Fruit fly (Drosophila melanogaster) Kc167 (cell line): Measurements from ENCODE around the gene CG5828.

Experiments used
- Myc ChIP-seq: fragments of >200 bp; optimal IDR thresholded peaks from 2 replicates; lab custom pipeline; 2017; ENCODE audit warnings: missing external identifiers
- Sin3A ChIP-seq: fragments of >200 bp; optimal IDR thresholded peaks from 2 replicates; lab custom pipeline; 2018; ENCODE audit warnings: missing external identifiers
- psq ChIP-seq: fragments of >200 bp; optimal IDR thresholded peaks from 2 replicates; lab custom pipeline; 2017; ENCODE audit warnings: missing external identifiers
- ttk ChIP-seq: sonication (Bioruptor generic); optimal IDR thresholded peaks from 2 replicates; lab custom pipeline; 2017; ENCODE audit warnings: missing external identifiers

dm6 chr2L:5086905-5087522 lies 6.8 kb upstream of the CG5828 start:
- no peak for TF ChIP-seq Sin3A
- no peak for TF ChIP-seq psq (lab: Kevin White, UChicago)
- no peak for TF ChIP-seq Myc (lab: Kevin White, UChicago)
- TF ChIP-seq ttk: no peak
